Fruit fly (Drosophila melanogaster): ENCODE data around the gene PCNA2.

PCNA2 gene

DNA sequence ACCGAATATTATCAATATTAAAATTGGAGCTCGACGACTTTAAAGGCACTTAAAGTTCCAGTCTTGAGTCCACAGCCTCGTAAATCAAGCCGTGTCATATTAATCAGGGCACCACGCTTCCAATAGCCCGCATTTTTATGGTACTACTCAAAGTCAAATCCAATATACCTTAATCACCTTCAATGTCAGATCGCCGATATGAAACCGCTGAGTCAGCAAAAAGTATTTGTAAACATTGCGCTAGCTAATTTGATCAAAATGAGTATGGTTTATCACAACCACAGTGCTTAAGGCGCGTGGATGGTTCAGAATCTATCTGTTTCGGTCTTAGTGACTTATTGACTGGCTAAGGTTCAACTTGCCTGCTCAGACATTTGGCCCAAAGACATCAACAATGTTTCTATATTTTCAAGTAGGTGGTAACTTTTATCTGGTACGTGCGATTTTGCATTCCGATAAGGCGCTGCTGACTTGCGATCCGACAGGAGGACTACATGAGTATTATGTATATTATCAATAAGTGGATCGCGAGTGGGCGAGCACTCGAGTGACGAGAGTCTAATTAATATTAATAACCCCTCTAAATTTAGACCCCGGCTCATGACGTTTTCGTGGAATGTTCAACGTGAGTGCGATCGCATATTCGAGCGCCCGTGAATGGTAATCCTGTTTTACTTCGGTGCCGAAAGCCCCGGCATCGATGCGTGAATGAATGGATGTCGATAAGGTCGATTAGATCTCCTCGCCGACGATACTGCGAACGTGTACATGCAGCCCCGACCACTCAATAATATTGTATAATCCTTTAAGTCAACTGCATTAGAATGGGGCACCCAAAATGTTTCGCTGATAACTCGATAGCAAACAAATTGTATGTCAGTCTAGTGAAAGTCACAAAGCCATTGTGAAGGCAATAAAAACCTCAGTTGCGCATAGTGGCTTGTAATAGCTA, 20.5 kb downstream of the PCNA2 start, which contains the start of gene CG13078:
CG13078 (plus strand) TSS at position 902 of the 952 bp plus-strand sequence.
- TF ChIP-seq Met (GFP tag; optimal IDR thresholded peaks at IDR 0.05) (no peak), CG11294 (GFP tag; IDR thresholded peaks at IDR 0.05) (no peak), salr (GFP tag; optimal IDR thresholded peaks at IDR 0.05) (no peak), CG34406 (GFP tag; optimal IDR thresholded peaks at IDR 0.05) (no peak), svp (GFP tag) (no peak), CG4318 (GFP tag; optimal IDR thresholded peaks at IDR 0.05) (no peak), CG11902 (GFP tag; optimal IDR thresholded peaks at IDR 0.05) (no peak), CG1621 (tag; optimal IDR thresholded peaks at IDR 0.05) (no peak), vri (GFP tag; optimal IDR thresholded peaks at IDR 0.05) (no peak), Hr38 (GFP tag; optimal IDR thresholded peaks at IDR 0.05) (no peak), esn (GFP tag; optimal IDR thresholded peaks at IDR 0.05) (no peak), CG3919 (GFP tag; optimal IDR thresholded peaks at IDR 0.05) (no peak)

DNA sequence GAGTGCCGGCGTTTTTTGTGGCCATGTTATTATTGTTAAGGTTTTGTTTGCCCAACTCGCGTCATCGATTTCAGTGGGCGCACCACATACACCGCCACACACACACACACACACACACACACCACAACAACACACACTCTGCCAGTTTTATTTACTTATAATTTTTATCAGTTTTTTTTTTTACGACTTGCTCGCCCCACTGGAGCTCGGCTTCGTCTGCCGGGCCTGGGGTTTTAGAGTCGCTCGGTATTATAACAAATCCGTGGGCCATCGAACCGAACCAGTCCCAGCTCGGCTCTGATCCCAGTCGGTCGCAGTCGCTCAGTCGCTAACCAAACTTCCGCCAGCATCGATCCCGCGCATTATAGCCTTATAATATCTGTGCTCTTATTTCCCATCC, 34.4 kb downstream of the PCNA2 start:
- peak; percentile 60; the same call in 2 of the 3 replicates for TF ChIP-seq CG8119 (GFP tag; IDR thresholded peaks at IDR 0.05)
- peak; percentile 12 for TF ChIP-seq CG6792 (GFP tag; optimal IDR thresholded peaks at IDR 0.05)
- TF ChIP-seq dac (GFP tag; optimal IDR thresholded peaks at IDR 0.05), result no peak
- TF ChIP-seq Sox15 (GFP tag; optimal IDR thresholded peaks at IDR 0.05), result no peak
- peak; percentile 93 for TF ChIP-seq fkh (GFP tag; optimal IDR thresholded peaks at IDR 0.05)
- peak; percentile 29 for TF ChIP-seq CG9139 (GFP tag; optimal IDR thresholded peaks at IDR 0.05)
- TF ChIP-seq CG11902 (GFP tag; optimal IDR thresholded peaks at IDR 0.05), result no peak
- no peak for TF ChIP-seq Eip93F (GFP tag; optimal IDR thresholded peaks at IDR 0.05)
- peak; percentile 48 for TF ChIP-seq Sox102F (GFP tag; optimal IDR thresholded peaks at IDR 0.05)
- peak; percentile 74 for TF ChIP-seq CG6854 (GFP tag; optimal IDR thresholded peaks at IDR 0.05)
- TF ChIP-seq CG31627 (GFP tag; optimal IDR thresholded peaks at IDR 0.05), result no peak
- no peak for TF ChIP-seq CG3032 (tag; optimal IDR thresholded peaks at IDR 0.05)
- TF ChIP-seq Hr38 (GFP tag; optimal IDR thresholded peaks at IDR 0.05), result no peak
- TF ChIP-seq svp (GFP tag), result peak; percentile 91
- peak; percentile 20 for TF ChIP-seq esn (GFP tag; optimal IDR thresholded peaks at IDR 0.05)
- peak; percentile 69 for TF ChIP-seq CG1621 (tag; optimal IDR thresholded peaks at IDR 0.05)
- no peak for TF ChIP-seq CG10669 (GFP tag; optimal IDR thresholded peaks at IDR 0.05)
- no peak for TF ChIP-seq CG3919 (GFP tag; optimal IDR thresholded peaks at IDR 0.05)
- TF ChIP-seq Eip78C (GFP tag), result peak; percentile 71
- no peak for TF ChIP-seq CG6163 (GFP tag; IDR thresholded peaks at IDR 0.05)
- TF ChIP-seq Smox (GFP tag; optimal IDR thresholded peaks at IDR 0.05), result peak; percentile 40
- TF ChIP-seq CG6808 (GFP tag; optimal IDR thresholded peaks at IDR 0.05), result peak; percentile 70
- no peak for TF ChIP-seq Met (GFP tag; optimal IDR thresholded peaks at IDR 0.05)
- TF ChIP-seq vri (GFP tag; optimal IDR thresholded peaks at IDR 0.05), result peak; percentile 71
- no peak for TF ChIP-seq net (GFP tag; optimal IDR thresholded peaks at IDR 0.05)
- TF ChIP-seq lz (GFP tag; optimal IDR thresholded peaks at IDR 0.05), result no peak
- TF ChIP-seq spab (GFP tag; optimal IDR thresholded peaks at IDR 0.05), result no peak
- TF ChIP-seq CG7368 (GFP tag; optimal IDR thresholded peaks at IDR 0.05), result no peak
- peak; percentile 37 for TF ChIP-seq achi (GFP tag; optimal IDR thresholded peaks at IDR 0.05)
- peak; percentile 68 for TF ChIP-seq Eip75B (GFP tag; optimal IDR thresholded peaks at IDR 0.05)
- TF ChIP-seq Lpt (GFP tag; optimal IDR thresholded peaks at IDR 0.05), result peak; percentile 50
- peak; percentile 32 for TF ChIP-seq Blimp-1 (GFP tag; optimal IDR thresholded peaks at IDR 0.05)

DNA sequence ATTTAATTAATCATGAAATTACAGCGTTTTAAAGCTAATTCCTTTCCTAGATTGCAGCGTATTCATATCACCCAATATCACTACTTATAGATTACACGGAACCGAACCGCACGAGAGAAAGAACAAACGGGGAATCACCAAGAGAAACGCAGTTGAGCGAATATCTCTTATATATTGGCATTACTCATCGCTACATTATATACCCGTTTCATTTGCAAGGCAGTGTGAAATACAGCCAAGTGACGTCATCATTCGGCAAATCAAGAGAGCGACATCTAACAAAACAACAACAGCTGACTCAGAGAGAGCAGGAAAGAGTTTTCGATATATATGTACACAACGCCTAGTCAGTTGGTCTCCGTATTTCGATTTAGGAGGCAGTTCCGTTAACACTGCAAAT, 35.6 kb downstream of the PCNA2 start, which contains the start of gene Tep4:
Tep4 (plus strand) TSS at position 350 of the 400 bp plus-strand sequence.
- TF ChIP-seq pdm3 (GFP tag; optimal IDR thresholded peaks at IDR 0.05), result no peak
- peak; percentile 4 for TF ChIP-seq fkh (GFP tag; optimal IDR thresholded peaks at IDR 0.05)
- TF ChIP-seq eg (GFP tag; IDR thresholded peaks at IDR 0.05), result peak; percentile 30; the same call in 1 of the 3 replicates
- TF ChIP-seq CG6163 (GFP tag; IDR thresholded peaks at IDR 0.05), result no peak
- peak; percentile 9 for TF ChIP-seq CG1621 (tag; optimal IDR thresholded peaks at IDR 0.05)
- TF ChIP-seq CG15336 (GFP tag; IDR thresholded peaks at IDR 0.05), result peak; percentile 29; the same call in 1 of the 2 replicates

Data from whole organism, prepupa.